Fruit fly (Drosophila melanogaster) whole organism, wandering third instar larva: ENCODE results near the gene MED17.

ENCODE experiments used
- Abd-B ChIP-seq: fragments of >200 bp; optimal IDR thresholded peaks from 2 replicates; lab custom pipeline; 2017; ENCODE audit warnings: missing biosample characterization, missing genetic modification characterization
- CG32264 ChIP-seq: fragments of 200-800 bp; sonication (Bioruptor generic); optimal IDR thresholded peaks from 2 replicates; lab custom pipeline; 2016; ENCODE audit warnings: missing biosample characterization, missing genetic modification characterization
- CG9705 ChIP-seq: fragments of 200-800 bp; sonication (Bioruptor generic); optimal IDR thresholded peaks from 2 replicates; lab custom pipeline; 2018; ENCODE audit warnings: missing biosample characterization, mild to moderate bottlenecking, missing genetic modification characterization
- CrebA ChIP-seq: fragments of 200-800 bp; sonication (Bioruptor generic); optimal IDR thresholded peaks from 2 replicates; lab custom pipeline; 2016; ENCODE audit warnings: missing biosample characterization, mild to moderate bottlenecking, missing genetic modification characterization, borderline replicate concordance
- Dfd ChIP-seq: fragments of >200 bp; optimal IDR thresholded peaks from 2 replicates; lab custom pipeline; 2017; ENCODE audit warnings: missing biosample characterization, missing genetic modification characterization
- Dif ChIP-seq: fragments of 200-275, 200-300 bp; sonication (Bioruptor generic); optimal IDR thresholded peaks from 2 replicates; lab custom pipeline; 2018; ENCODE audit warnings: missing biosample characterization, missing genetic modification characterization; ENCODE audit not compliant: partially characterized antibody
- GATAd ChIP-seq: sonication (Bioruptor generic); optimal IDR thresholded peaks from 2 replicates; lab custom pipeline; 2016; ENCODE audit warnings: missing biosample characterization, missing genetic modification characterization
- HLH106 ChIP-seq: fragments of 200-800 bp; optimal IDR thresholded peaks from 3 replicates; lab custom pipeline; 2019; ENCODE audit warnings: missing biosample characterization, mild to moderate bottlenecking, missing genetic modification characterization, moderate library complexity
- Hnf4 ChIP-seq: fragments of 200-800 bp; sonication (Bioruptor generic); optimal IDR thresholded peaks from 2 replicates; lab custom pipeline; 2016; ENCODE audit warnings: missing biosample characterization, mild to moderate bottlenecking, missing genetic modification characterization
- Hr78 ChIP-seq: fragments of >200 bp; optimal IDR thresholded peaks from 2 replicates; lab custom pipeline; 2017; ENCODE audit warnings: missing biosample characterization, missing genetic modification characterization
- Hr83 ChIP-seq: fragments of 200-300 bp; sonication (Bioruptor generic); optimal IDR thresholded peaks from 2 replicates; lab custom pipeline; 2016; ENCODE audit warnings: missing biosample characterization, mild to moderate bottlenecking, missing genetic modification characterization, moderate library complexity; ENCODE audit not compliant: poor library complexity, severe bottlenecking
- Jra ChIP-seq: sonication (Bioruptor generic); optimal IDR thresholded peaks from 2 replicates; lab custom pipeline; 2016; ENCODE audit warnings: missing biosample characterization, missing genetic modification characterization
- Mio ChIP-seq: sonication (Bioruptor generic); optimal IDR thresholded peaks from 2 replicates; lab custom pipeline; 2016; ENCODE audit warnings: missing biosample characterization, missing genetic modification characterization
- Myc ChIP-seq: fragments of >200 bp; optimal IDR thresholded peaks from 2 replicates; lab custom pipeline; 2017
- N ChIP-seq: fragments of >200 bp; optimal IDR thresholded peaks from 2 replicates; lab custom pipeline; 2018; ENCODE audit warnings: missing biosample characterization, missing external identifiers, missing genetic modification characterization
- OdsH ChIP-seq: fragments of 200-800 bp; sonication (Bioruptor generic); optimal IDR thresholded peaks from 2 replicates; lab custom pipeline; 2016; ENCODE audit warnings: missing biosample characterization, mild to moderate bottlenecking, missing genetic modification characterization
- Rel ChIP-seq, 2 experiments: fragments of 200-800 bp; sonication (Bioruptor generic) in 1 of 2; optimal IDR thresholded peaks; 2 replicates in 1 of 2; 3 replicates in 1 of 2; lab custom pipeline; 2016 to 2019; ENCODE audit warnings: mild to moderate bottlenecking in 2 of 2, missing biosample characterization in 2 of 2, missing genetic modification characterization in 2 of 2, moderate library complexity in 1 of 2
- Sp1 ChIP-seq: fragments of 200-800 bp; sonication (Bioruptor generic); optimal IDR thresholded peaks from 3 replicates; lab custom pipeline; 2019; ENCODE audit warnings: missing biosample characterization, mild to moderate bottlenecking, missing genetic modification characterization, moderate library complexity
- Vsx2 ChIP-seq: fragments of 200-300, 225-300 bp; sonication (Bioruptor generic); optimal IDR thresholded peaks from 2 replicates; lab custom pipeline; 2018; ENCODE audit warnings: missing biosample characterization, missing genetic modification characterization; ENCODE audit not compliant: partially characterized antibody
- br ChIP-seq: fragments of 200-800 bp; sonication (Bioruptor generic); optimal IDR thresholded peaks from 2 replicates; lab custom pipeline; 2016; ENCODE audit warnings: missing biosample characterization, missing genetic modification characterization
- brk ChIP-seq: fragments of 200-800 bp; sonication (Bioruptor generic); optimal IDR thresholded peaks from 2 replicates; lab custom pipeline; 2016; ENCODE audit warnings: missing biosample characterization, mild to moderate bottlenecking, missing genetic modification characterization
- dl ChIP-seq, 2 experiments: fragments of 175-275, 200-275 bp in 1 of 2; fragments of 200-275 bp in 1 of 2; sonication (Bioruptor generic); optimal IDR thresholded peaks; lab custom pipeline; 2018; ENCODE audit warnings: mild to moderate bottlenecking in 2 of 2, missing biosample characterization in 2 of 2, missing genetic modification characterization in 2 of 2, moderate library complexity in 2 of 2; ENCODE audit not compliant: partially characterized antibody in 2 of 2, insufficient read depth in 1 of 2
- dmrt93B ChIP-seq: fragments of 200-800 bp; sonication (Bioruptor generic); optimal IDR thresholded peaks from 2 replicates; lab custom pipeline; 2018; ENCODE audit warnings: missing biosample characterization, mild to moderate bottlenecking, missing genetic modification characterization
- dsf ChIP-seq: sonication (Bioruptor generic); optimal IDR thresholded peaks from 2 replicates; lab custom pipeline; 2016; ENCODE audit warnings: missing biosample characterization, missing genetic modification characterization, borderline replicate concordance
- ey ChIP-seq: fragments of 200-800 bp; sonication (Bioruptor generic); optimal IDR thresholded peaks from 2 replicates; lab custom pipeline; 2016; ENCODE audit warnings: missing biosample characterization, missing genetic modification characterization
- foxo ChIP-seq, 2 experiments: fragments of 200-800 bp; sonication (Bioruptor generic); optimal IDR thresholded peaks; 2 replicates in 1 of 2; 3 replicates in 1 of 2; lab custom pipeline; 2016 to 2017; ENCODE audit warnings: missing biosample characterization in 2 of 2, missing genetic modification characterization in 2 of 2
- fru ChIP-seq: fragments of 200-800 bp; sonication (Bioruptor generic); optimal IDR thresholded peaks from 3 replicates; lab custom pipeline; 2016; ENCODE audit warnings: missing biosample characterization, mild to moderate bottlenecking, missing genetic modification characterization
- h ChIP-seq: fragments of 200-800 bp; sonication (Bioruptor generic); optimal IDR thresholded peaks from 3 replicates; lab custom pipeline; 2016; ENCODE audit warnings: missing biosample characterization, mild to moderate bottlenecking, missing genetic modification characterization
- jim ChIP-seq: fragments of 175-275, 200-325 bp; sonication (Bioruptor generic); optimal IDR thresholded peaks from 2 replicates; lab custom pipeline; 2016; ENCODE audit warnings: missing biosample characterization, mild to moderate bottlenecking, missing genetic modification characterization
- lola ChIP-seq: fragments of >200 bp; optimal IDR thresholded peaks from 2 replicates; lab custom pipeline; 2017; ENCODE audit warnings: missing biosample characterization, missing genetic modification characterization
- pan ChIP-seq: fragments of >200 bp; optimal IDR thresholded peaks from 2 replicates; lab custom pipeline; 2017
- psq ChIP-seq: fragments of 200-800 bp; sonication (Bioruptor generic); optimal IDR thresholded peaks from 3 replicates; lab custom pipeline; 2017; ENCODE audit warnings: missing biosample characterization, mild to moderate bottlenecking, missing genetic modification characterization, moderate library complexity
- rgr ChIP-seq: fragments of 200-800 bp; sonication (Bioruptor generic); optimal IDR thresholded peaks from 3 replicates; lab custom pipeline; 2016; ENCODE audit warnings: missing biosample characterization, mild to moderate bottlenecking, missing genetic modification characterization
- sage ChIP-seq: fragments of 200-800 bp; sonication (Bioruptor generic); optimal IDR thresholded peaks from 2 replicates; lab custom pipeline; 2016; ENCODE audit warnings: missing biosample characterization, mild to moderate bottlenecking, missing genetic modification characterization
- sv ChIP-seq: fragments of 200-800 bp; sonication (Bioruptor generic); optimal IDR thresholded peaks from 3 replicates; lab custom pipeline; 2016; ENCODE audit warnings: missing biosample characterization, missing genetic modification characterization
- tai ChIP-seq: sonication (Bioruptor generic); optimal IDR thresholded peaks from 2 replicates; lab custom pipeline; 2016; ENCODE audit warnings: missing biosample characterization, missing genetic modification characterization
- usp ChIP-seq: fragments of >200 bp; optimal IDR thresholded peaks from 2 replicates; lab custom pipeline; 2017; ENCODE audit warnings: missing biosample characterization, missing genetic modification characterization
- woc ChIP-seq: sonication (Bioruptor generic); optimal IDR thresholded peaks from 2 replicates; lab custom pipeline; 2016; ENCODE audit warnings: missing biosample characterization, mild to moderate bottlenecking, missing genetic modification characterization

MED17 gene

dm6 chr3R:18158401-18158800, 30.5 kb upstream of the MED17 start, which contains the start of gene CG14315:
CG14315 (plus strand) TSS chr3R:18158701.
- TF ChIP-seq CG32264 (GFP tag; lab: Kevin White, UChicago): no peak

dm6 chr3R:18160165-18160814, 28.6 kb upstream of the MED17 start:
- TF ChIP-seq CrebA (GFP tag; lab: Kevin White, UChicago) (no peak), woc (GFP tag; lab: Kevin White, UChicago) (no peak), usp (GFP tag; lab: Kevin White, UChicago) (no peak), CG9705 (no peak), pan (lab: Kevin White, UChicago) (no peak), foxo (GFP tag; optimal IDR thresholded peaks at IDR 0.05; lab: Kevin White, UChicago) (no peak), Vsx2 (GFP tag; lab: Kevin White, UChicago) (no peak), GATAd (GFP tag; lab: Kevin White, UChicago) (no peak)
- TF ChIP-seq, all 38 proteins: peak for 0

- TF ChIP-seq Dif (no peak), CrebA (GFP tag; lab: Kevin White, UChicago) (no peak), pan (lab: Kevin White, UChicago) (no peak), ey (GFP tag; lab: Kevin White, UChicago) (peak; percentile 53), fru (peak; percentile 72), woc (GFP tag; lab: Kevin White, UChicago) (peak; percentile 76), brk (GFP tag; lab: Kevin White, UChicago) (peak; percentile 79), Hnf4 (GFP tag; lab: Kevin White, UChicago) (peak; percentile 86), Jra (GFP tag; lab: Kevin White, UChicago) (peak; percentile 77), dmrt93B (GFP tag; lab: Kevin White, UChicago) (peak; percentile 26), Hr78 (GFP tag; lab: Kevin White, UChicago) (no peak), Sp1 (GFP tag; lab: Kevin White, UChicago) (peak; percentile 66), Rel (GFP tag; optimal IDR thresholded peaks at IDR 0.05; lab: Kevin White, UChicago) (no peak), Rel (tag; optimal IDR thresholded peaks at IDR 0.05; lab: Kevin White, UChicago) (peak; percentile 15), rgr (GFP tag; lab: Kevin White, UChicago) (peak; percentile 75), N (GFP tag; lab: Kevin White, UChicago) (no peak), Mio (GFP tag; lab: Kevin White, UChicago) (peak; percentile 14), dsf (GFP tag; lab: Kevin White, UChicago) (peak; percentile 56), h (GFP tag; lab: Kevin White, UChicago) (peak; percentile 73), sv (GFP tag; lab: Kevin White, UChicago) (peak; percentile 58), Myc (lab: Kevin White, UChicago) (no peak), dl (GFP tag; optimal IDR thresholded peaks at IDR 0.05; lab: Kevin White, UChicago; ENCODE audit: insufficient read depth in 1 of 2, partially characterized antibody in 2 of 2) (no peak), foxo (GFP tag; optimal IDR thresholded peaks at IDR 0.05; lab: Kevin White, UChicago) (peak in 1 of 2 experiments; percentile 80), jim (GFP tag; lab: Kevin White, UChicago) (no peak), Vsx2 (GFP tag; lab: Kevin White, UChicago) (no peak), psq (GFP tag; lab: Kevin White, UChicago) (peak; percentile 61), HLH106 (tag; lab: Kevin White, UChicago) (peak; percentile 74), CG9705 (peak; percentile 62), sage (GFP tag; lab: Kevin White, UChicago) (peak; percentile 41), lola (GFP tag; lab: Kevin White, UChicago) (no peak), CG32264 (GFP tag; lab: Kevin White, UChicago) (no peak), Abd-B (GFP tag; lab: Kevin White, UChicago) (no peak), br (peak; percentile 52), OdsH (GFP tag; lab: Kevin White, UChicago) (peak; percentile 70), Dfd (GFP tag; lab: Kevin White, UChicago) (no peak), tai (GFP tag; lab: Kevin White, UChicago) (peak; percentile 91), Hr83 (GFP tag; lab: Kevin White, UChicago) (peak; percentile 89), GATAd (GFP tag; lab: Kevin White, UChicago) (no peak)
These were observed 24.7 kb upstream of the MED17 start, which contains the start of the genes CG7218 and Cbp20 for dm6 chr3R:18164052-18164722. CG7218 (minus strand) TSS chr3R:18164397. Cbp20 (plus strand) TSS chr3R:18164661.
